Worm (Caenorhabditis elegans) whole organism, late embryonic: ENCODE measurements around the gene emb-1.

Source experiments
- C08G9.2 ChIP-seq: sonication (generic microtip); optimal IDR thresholded peaks from 2 replicates; lab custom pipeline; 2016; ENCODE audit warnings: mild to moderate bottlenecking, missing genetic modification characterization, moderate library complexity, missing compliant biosample characterization
- F13H6.1 ChIP-seq: sonication (generic microtip); optimal IDR thresholded peaks from 2 replicates; lab custom pipeline; 2016; ENCODE audit warnings: missing genetic modification characterization, missing compliant biosample characterization
- K02D7.2 ChIP-seq: sonication (generic microtip); optimal IDR thresholded peaks from 2 replicates; lab custom pipeline; 2017; ENCODE audit warnings: mild to moderate bottlenecking, missing genetic modification characterization, missing compliant biosample characterization
- T23F11.4 ChIP-seq: fragments of 200-800 bp; sonication (Bioruptor generic); optimal IDR thresholded peaks from 2 replicates; lab custom pipeline; 2018; ENCODE audit warnings: mild to moderate bottlenecking, missing genetic modification characterization, missing compliant biosample characterization
- Y22D7AL.16 ChIP-seq: sonication (generic microtip); optimal IDR thresholded peaks from 2 replicates; lab custom pipeline; 2016; ENCODE audit warnings: missing genetic modification characterization, missing compliant biosample characterization
- ahr-1 ChIP-seq: sonication (generic microtip); optimal IDR thresholded peaks from 2 replicates; lab custom pipeline; 2016; ENCODE audit warnings: missing genetic modification characterization, missing compliant biosample characterization
- ama-1 ChIP-seq: fragments of 150-350 bp; optimal IDR thresholded peaks from 2 replicates; lab custom pipeline; 2014
- ceh-19 ChIP-seq: fragments of 200-800 bp; sonication (Bioruptor generic); optimal IDR thresholded peaks from 2 replicates; lab custom pipeline; 2018; ENCODE audit warnings: mild to moderate bottlenecking, missing genetic modification characterization, missing compliant biosample characterization
- ceh-2 ChIP-seq: sonication (generic microtip); optimal IDR thresholded peaks from 2 replicates; lab custom pipeline; 2016; ENCODE audit warnings: missing genotype, missing genetic modification characterization, missing compliant biosample characterization
- ceh-22 ChIP-seq: sonication (generic microtip); optimal IDR thresholded peaks from 2 replicates; lab custom pipeline; 2017; ENCODE audit warnings: missing biosample characterization, missing genetic modification characterization
- ceh-24 ChIP-seq: sonication (generic microtip); optimal IDR thresholded peaks from 2 replicates; lab custom pipeline; 2016; ENCODE audit warnings: mild to moderate bottlenecking, missing genetic modification characterization, missing compliant biosample characterization
- ceh-30 ChIP-seq: fragments of 150-350 bp; optimal IDR thresholded peaks from 2 replicates; lab custom pipeline; 2014; ENCODE audit warnings: missing biosample characterization, missing genetic modification characterization
- ceh-34 ChIP-seq: sonication (generic microtip); optimal IDR thresholded peaks from 2 replicates; lab custom pipeline; 2016; ENCODE audit warnings: mild to moderate bottlenecking, missing genetic modification characterization, missing compliant biosample characterization
- ceh-48 ChIP-seq: sonication (generic microtip); optimal IDR thresholded peaks from 2 replicates; lab custom pipeline; 2016; ENCODE audit warnings: missing genetic modification characterization, inconsistent platforms, missing compliant biosample characterization
- che-1 ChIP-seq: sonication (generic microtip); optimal IDR thresholded peaks from 2 replicates; lab custom pipeline; 2016; ENCODE audit warnings: mild to moderate bottlenecking, missing genetic modification characterization, missing compliant biosample characterization
- ets-4 ChIP-seq: sonication (generic microtip); optimal IDR thresholded peaks from 2 replicates; lab custom pipeline; 2016; ENCODE audit warnings: missing genetic modification characterization, missing compliant biosample characterization
- fax-1 ChIP-seq: sonication (generic microtip); optimal IDR thresholded peaks from 2 replicates; lab custom pipeline; 2016; ENCODE audit warnings: missing genotype, missing genetic modification characterization, missing compliant biosample characterization
- gmeb-2 ChIP-seq: sonication (generic microtip); optimal IDR thresholded peaks from 2 replicates; lab custom pipeline; 2016; ENCODE audit warnings: missing genetic modification characterization, inconsistent platforms, missing compliant biosample characterization
- hlh-15 ChIP-seq: sonication (generic microtip); optimal IDR thresholded peaks from 2 replicates; lab custom pipeline; 2016; ENCODE audit warnings: missing genetic modification characterization, missing compliant biosample characterization
- hlh-30 ChIP-seq: sonication (generic microtip); optimal IDR thresholded peaks from 2 replicates; lab custom pipeline; 2017; ENCODE audit warnings: antibody characterized with exemption, missing genetic modification characterization, missing compliant biosample characterization; ENCODE audit not compliant: insufficient read depth
- hlh-8 ChIP-seq: sonication (generic microtip); optimal IDR thresholded peaks from 2 replicates; lab custom pipeline; 2016; ENCODE audit warnings: missing genotype, missing genetic modification characterization, missing compliant biosample characterization
- lim-6 ChIP-seq: sonication (generic microtip); optimal IDR thresholded peaks from 2 replicates; lab custom pipeline; 2016; ENCODE audit warnings: missing genetic modification characterization, missing compliant biosample characterization
- lin-11 ChIP-seq: fragments of 200-800 bp; sonication (Bioruptor generic); optimal IDR thresholded peaks from 2 replicates; lab custom pipeline; 2018; ENCODE audit warnings: mild to moderate bottlenecking, missing genetic modification characterization, missing compliant biosample characterization
- madf-2 ChIP-seq: sonication (generic microtip); optimal IDR thresholded peaks from 2 replicates; lab custom pipeline; 2017; ENCODE audit warnings: missing genetic modification characterization, missing compliant biosample characterization
- mec-3 ChIP-seq: sonication (generic microtip); optimal IDR thresholded peaks from 2 replicates; lab custom pipeline; 2016; ENCODE audit warnings: borderline replicate concordance, missing genetic modification characterization, missing compliant biosample characterization
- nfya-1 ChIP-seq: sonication (generic microtip); optimal IDR thresholded peaks from 2 replicates; lab custom pipeline; 2017; ENCODE audit warnings: missing genetic modification characterization, mild to moderate bottlenecking, missing compliant biosample characterization, antibody characterized with exemption, moderate library complexity
- nhr-11 ChIP-seq: fragments of 150-350 bp; optimal IDR thresholded peaks from 2 replicates; lab custom pipeline; 2014; ENCODE audit warnings: missing biosample characterization, missing genetic modification characterization
- nhr-232 ChIP-seq: sonication (generic microtip); optimal IDR thresholded peaks from 2 replicates; lab custom pipeline; 2016; ENCODE audit warnings: missing genetic modification characterization, missing compliant biosample characterization
- pag-3 ChIP-seq: sonication (generic microtip); optimal IDR thresholded peaks from 2 replicates; lab custom pipeline; 2016; ENCODE audit warnings: missing compliant biosample characterization, missing genetic modification characterization, borderline replicate concordance
- pax-1 ChIP-seq: fragments of 150-350 bp; optimal IDR thresholded peaks from 2 replicates; lab custom pipeline; 2014; ENCODE audit warnings: missing biosample characterization, missing genetic modification characterization
- pha-4 ChIP-seq: fragments of 150-350 bp; optimal IDR thresholded peaks from 2 replicates; lab custom pipeline; 2018; ENCODE audit warnings: missing biosample characterization, missing genetic modification reagents, missing genetic modification characterization
- pros-1 ChIP-seq: fragments of 150-350 bp; optimal IDR thresholded peaks from 2 replicates; lab custom pipeline; 2014; ENCODE audit warnings: missing biosample characterization, missing genetic modification reagents, missing genetic modification characterization
- ref-2 ChIP-seq: sonication (generic microtip); optimal IDR thresholded peaks from 2 replicates; lab custom pipeline; 2016; ENCODE audit warnings: missing genetic modification characterization, missing compliant biosample characterization
- rnt-1 ChIP-seq: sonication (generic microtip); optimal IDR thresholded peaks from 2 replicates; lab custom pipeline; 2016; ENCODE audit warnings: missing genetic modification characterization, missing compliant biosample characterization
- sdc-2 ChIP-seq: sonication (generic microtip); optimal IDR thresholded peaks from 2 replicates; lab custom pipeline; 2016; ENCODE audit warnings: missing genotype, missing genetic modification characterization, missing compliant biosample characterization
- sox-4 ChIP-seq: sonication (generic microtip); optimal IDR thresholded peaks from 2 replicates; lab custom pipeline; 2017; ENCODE audit warnings: mild to moderate bottlenecking, missing genetic modification characterization, inconsistent platforms, missing compliant biosample characterization
- syd-9 ChIP-seq: sonication (generic microtip); optimal IDR thresholded peaks from 2 replicates; lab custom pipeline; 2016; ENCODE audit warnings: mild to moderate bottlenecking, missing genetic modification characterization, moderate library complexity, missing compliant biosample characterization
- tbx-2 ChIP-seq: sonication (generic microtip); optimal IDR thresholded peaks from 2 replicates; lab custom pipeline; 2016; ENCODE audit warnings: missing genetic modification characterization, missing compliant biosample characterization
- tbx-7 ChIP-seq: sonication (generic microtip); optimal IDR thresholded peaks from 2 replicates; lab custom pipeline; 2016; ENCODE audit warnings: missing genotype, missing genetic modification characterization, missing compliant biosample characterization
- unc-3 ChIP-seq, 2 experiments: fragments of 200-800 bp in 1 of 2; sonication (Bioruptor generic) in 1 of 2; sonication (generic microtip) in 1 of 2; conservative IDR thresholded peaks in 1 of 2; optimal IDR thresholded peaks in 1 of 2; 2 replicates each; pipeline versions ENCODE4 v1.3.6 to Lab custom; 2016 to 2022; ENCODE audit warnings: missing compliant biosample characterization in 2 of 2, missing genetic modification characterization in 2 of 2, missing genetic modification reagents in 1 of 2
- unc-42 ChIP-seq: sonication (generic microtip); optimal IDR thresholded peaks from 2 replicates; lab custom pipeline; 2016; ENCODE audit warnings: missing genotype, missing genetic modification characterization, missing compliant biosample characterization
- ztf-16 ChIP-seq: sonication (generic microtip); optimal IDR thresholded peaks from 2 replicates; lab custom pipeline; 2017; ENCODE audit warnings: missing genetic modification characterization, missing compliant biosample characterization

emb-1 gene

DNA sequence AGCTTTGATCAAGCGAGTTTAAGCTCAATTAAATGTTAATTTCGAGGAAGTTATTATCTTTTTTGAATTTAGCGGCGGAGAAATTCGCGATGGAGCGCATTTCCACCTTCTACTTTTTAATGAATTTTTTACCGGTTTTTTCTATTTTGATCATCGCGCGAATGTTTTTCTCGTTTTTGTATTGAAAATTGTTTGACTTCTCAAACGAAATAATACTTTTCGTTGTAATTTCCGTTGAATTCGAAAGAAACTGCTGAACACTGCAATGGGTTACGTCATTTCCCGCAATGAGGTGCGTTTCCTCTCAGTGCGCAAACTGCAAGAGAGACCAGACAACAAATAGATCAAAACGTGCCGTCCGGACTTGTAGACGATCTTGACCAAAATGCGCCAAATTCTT lies 8.0 kb downstream of the emb-1 start:
- TF ChIP-seq ahr-1: no peak
- TF ChIP-seq tbx-2: no peak
- no peak for TF ChIP-seq ceh-19 (GFP tag; lab: Kevin White, UChicago)
- TF ChIP-seq lin-11 (tag; lab: Kevin White, UChicago): no peak
- TF ChIP-seq ets-4 (tag; lab: Kevin White, UChicago): no peak
- no peak for TF ChIP-seq C08G9.2 (tag; lab: Kevin White, UChicago)
- no peak for TF ChIP-seq pag-3 (tag; lab: Kevin White, UChicago)
- no peak for TF ChIP-seq pros-1 (tag; lab: Kevin White, UChicago)

DNA sequence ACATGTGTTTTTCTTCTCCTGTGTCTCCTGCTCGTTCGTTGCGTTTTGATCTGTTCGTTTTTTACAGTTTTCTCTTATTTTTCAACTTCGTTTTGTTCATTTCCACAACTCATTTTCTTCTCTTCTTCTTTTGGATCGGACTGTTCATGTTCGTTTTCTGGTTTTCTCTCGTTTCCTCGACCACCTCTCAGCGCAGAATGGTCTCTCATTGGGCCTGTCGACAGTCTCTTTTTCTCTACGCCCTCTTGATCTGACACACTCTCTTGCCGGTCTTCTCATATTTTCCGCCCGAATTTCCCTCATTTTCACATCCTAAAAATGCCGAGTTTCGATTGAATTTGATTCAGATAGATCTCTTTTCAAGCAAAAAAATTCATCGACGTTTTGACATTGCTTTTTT lies 8.4 kb downstream of the emb-1 start:
- TF ChIP-seq ama-1 (lab: Kevin White, UChicago): no peak
- TF ChIP-seq sox-4: no peak
- no peak for TF ChIP-seq rnt-1
- no peak for TF ChIP-seq gmeb-2
- TF ChIP-seq mec-3 (tag; lab: Kevin White, UChicago): no peak
- no peak for TF ChIP-seq ceh-24 (tag; lab: Kevin White, UChicago)
- no peak for TF ChIP-seq F13H6.1 (tag; lab: Kevin White, UChicago)
- no peak for TF ChIP-seq unc-3 (GFP tag; conservative IDR thresholded peaks at IDR 0.05; lab: Robert Waterston, UW)
- no peak for TF ChIP-seq unc-3 (tag; optimal IDR thresholded peaks at IDR 0.05; lab: Kevin White, UChicago)
- TF ChIP-seq pha-4 (tag; lab: Kevin White, UChicago): no peak
- TF ChIP-seq lim-6: no peak
- no peak for TF ChIP-seq sdc-2 (tag; lab: Kevin White, UChicago)
- TF ChIP-seq T23F11.4 (GFP tag; lab: Kevin White, UChicago): no peak
- TF ChIP-seq Y22D7AL.16: no peak
- TF ChIP-seq pax-1 (tag; lab: Kevin White, UChicago): no peak
- no peak for TF ChIP-seq pros-1 (tag; lab: Kevin White, UChicago)
- TF ChIP-seq hlh-15 (tag; lab: Kevin White, UChicago): no peak
- TF ChIP-seq ztf-16 (tag; lab: Kevin White, UChicago): no peak
- TF ChIP-seq fax-1 (tag; lab: Kevin White, UChicago): no peak
- TF ChIP-seq ref-2: no peak
- no peak for TF ChIP-seq nfya-1 (tag; lab: Kevin White, UChicago)
- TF ChIP-seq, all 69 proteins: peak for 0

DNA sequence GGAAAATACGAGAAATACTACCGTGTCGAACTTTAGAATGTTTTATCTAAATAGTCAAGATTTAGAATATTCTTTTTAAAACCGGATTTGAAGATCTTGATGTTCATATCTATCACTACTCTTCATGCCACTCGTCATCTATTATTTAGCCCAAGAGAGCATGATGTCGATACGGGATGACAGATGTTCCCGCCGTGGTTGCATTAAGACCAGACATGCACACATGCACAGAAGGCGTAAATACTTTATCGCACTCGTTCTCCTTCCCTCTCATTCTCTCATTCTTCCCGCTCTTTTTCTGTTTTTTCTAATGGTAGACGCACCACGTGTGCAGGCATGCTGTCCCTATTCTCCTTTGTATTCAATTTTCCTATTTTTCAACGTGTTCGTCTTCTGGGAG lies 10.1 kb downstream of the emb-1 start:
- TF ChIP-seq mec-3 (tag; lab: Kevin White, UChicago): no peak
- TF ChIP-seq unc-42 (tag; lab: Kevin White, UChicago): peak; percentile 33
- TF ChIP-seq tbx-7 (tag; lab: Kevin White, UChicago): no peak
- TF ChIP-seq rnt-1: no peak
- TF ChIP-seq gmeb-2: no peak
- TF ChIP-seq T23F11.4 (GFP tag; lab: Kevin White, UChicago): no peak
- TF ChIP-seq nhr-11: no peak
- peak; percentile 50 for TF ChIP-seq hlh-30 (tag; lab: Kevin White, UChicago)
- TF ChIP-seq ceh-2 (tag; lab: Kevin White, UChicago): no peak
- no peak for TF ChIP-seq pros-1 (tag; lab: Kevin White, UChicago)
- TF ChIP-seq madf-2 (tag; lab: Kevin White, UChicago): no peak
- no peak for TF ChIP-seq ceh-30 (tag; lab: Kevin White, UChicago)
- no peak for TF ChIP-seq ceh-24 (tag; lab: Kevin White, UChicago)
- TF ChIP-seq syd-9 (tag; lab: Kevin White, UChicago): no peak
- TF ChIP-seq fax-1 (tag; lab: Kevin White, UChicago): no peak
- TF ChIP-seq K02D7.2 (tag; lab: Kevin White, UChicago): no peak
- no peak for TF ChIP-seq ceh-34
- TF ChIP-seq che-1: no peak
- TF ChIP-seq hlh-8 (tag; lab: Kevin White, UChicago): peak; percentile 40
- no peak for TF ChIP-seq ceh-22 (tag; lab: Kevin White, UChicago)
- no peak for TF ChIP-seq ceh-19 (GFP tag; lab: Kevin White, UChicago)
- TF ChIP-seq ceh-48: no peak
- no peak for TF ChIP-seq nhr-232 (tag; lab: Kevin White, UChicago)
